Worm (Caenorhabditis elegans): ENCODE data around the gene mpc-1.
A peak's percentile ranks its signal among the peaks of the same experiment; 100 is the strongest.

mpc-1 gene

ce11 chrIII:4456579-4456978 is 43.3 kb downstream of the mpc-1 start:
- no peak for TF ChIP-seq ztf-29 (GFP tag; IDR thresholded peaks at IDR 0.05)

- no peak for TF ChIP-seq flt-1 (GFP tag; IDR thresholded peaks at IDR 0.05)
- TF ChIP-seq tab-1 (GFP tag; IDR thresholded peaks at IDR 0.05) = 0 out of 2 replicates have a peak, but pooled peaks have one; percentile 36
These were observed 47.0 kb downstream of the mpc-1 start for ce11 chrIII:4460242-4460641.

ce11 chrIII:4461337-4461736 is 48.1 kb downstream of the mpc-1 start:
- TF ChIP-seq ref-1 (GFP tag; conservative IDR thresholded peaks at IDR 0.05) (no peak), tab-1 (GFP tag; IDR thresholded peaks at IDR 0.05) (no peak), klf-2 (GFP tag; conservative IDR thresholded peaks at IDR 0.05) (no peak), T22C8.4 (GFP tag; IDR thresholded peaks at IDR 0.05) (no peak), flt-1 (GFP tag; IDR thresholded peaks at IDR 0.05) (no peak), ztf-23 (GFP tag; IDR thresholded peaks at IDR 0.05) (no peak), med-1 (GFP tag; optimal IDR thresholded peaks at IDR 0.05; ENCODE audit: insufficient read depth) (no peak), cog-1 (tag; optimal IDR thresholded peaks at IDR 0.05) (no peak), ztf-29 (GFP tag; IDR thresholded peaks at IDR 0.05) (no peak)
